Fruit fly (Drosophila melanogaster): Measurements from ENCODE around the gene CG32017.

Gene CG32017

dm6 chr4:1146456-1146855 lies 15.5 kb downstream of the CG32017 start (continued):
- TF ChIP-seq CG9932 (GFP tag; IDR thresholded peaks at IDR 0.05) (no peak), CG14965 (GFP tag; optimal IDR thresholded peaks at IDR 0.05; ENCODE audit: borderline replicate concordance) (no peak), CG17328 (GFP tag; IDR thresholded peaks at IDR 0.05) (no peak), CG1024 (GFP tag; IDR thresholded peaks at IDR 0.05) (peak; percentile 97), Ets65A (GFP tag) (no peak), eyg (GFP tag; optimal IDR thresholded peaks at IDR 0.05) (no peak), Fer3 (tag; optimal IDR thresholded peaks at IDR 0.05) (no peak), twi (tag; optimal IDR thresholded peaks at IDR 0.05) (no peak), CG15269 (tag; optimal IDR thresholded peaks at IDR 0.05) (no peak), sc (optimal IDR thresholded peaks at IDR 0.05) (no peak), sc (GFP tag; optimal IDR thresholded peaks at IDR 0.05) (no peak), Lhr (GFP tag; optimal IDR thresholded peaks at IDR 0.05) (peak; percentile 85), stwl (tag; optimal IDR thresholded peaks at IDR 0.05) (no peak), fd3F (GFP tag; optimal IDR thresholded peaks at IDR 0.05) (no peak), aop (GFP tag; IDR thresholded peaks at IDR 0.05) (no peak), CG11695 (GFP tag; IDR thresholded peaks at IDR 0.05) (0 out of 3 replicates have a peak, but pooled peaks have one; percentile 32), nerfin-1 (tag; optimal IDR thresholded peaks at IDR 0.05) (no peak), trem (tag; optimal IDR thresholded peaks at IDR 0.05) (no peak), abd-A (tag; optimal IDR thresholded peaks at IDR 0.05) (no peak), CG3995 (GFP tag; optimal IDR thresholded peaks at IDR 0.05) (peak; percentile 32), sob (GFP tag; IDR thresholded peaks at IDR 0.05) (no peak), CG31441 (GFP tag; IDR thresholded peaks at IDR 0.05) (peak; percentile 37; the same call in 1 of the 2 replicates), dan (GFP tag; IDR thresholded peaks at IDR 0.05) (no peak), Atf-2 (GFP tag; optimal IDR thresholded peaks at IDR 0.05) (no peak), CG7928 (GFP tag; optimal IDR thresholded peaks at IDR 0.05) (no peak), chn (GFP tag; optimal IDR thresholded peaks at IDR 0.05) (no peak), klu (GFP tag; IDR thresholded peaks at IDR 0.05) (no peak), CG2116 (GFP tag; optimal IDR thresholded peaks at IDR 0.05) (no peak), Dad (GFP tag; optimal IDR thresholded peaks at IDR 0.05) (no peak), Meics (GFP tag; optimal IDR thresholded peaks at IDR 0.05) (peak; percentile 43), CG33557 (GFP tag; optimal IDR thresholded peaks at IDR 0.05) (no peak), CG16815 (GFP tag; optimal IDR thresholded peaks at IDR 0.05) (no peak), fd64A (GFP tag; optimal IDR thresholded peaks at IDR 0.05) (no peak), CG8290 (GFP tag; optimal IDR thresholded peaks at IDR 0.05) (peak; percentile 87), CG8290 (tag; optimal IDR thresholded peaks at IDR 0.05) (peak; percentile 69 to 75), PHDP (tag; optimal IDR thresholded peaks at IDR 0.05) (peak; percentile 41), CG1603 (tag; optimal IDR thresholded peaks at IDR 0.05) (peak; percentile 87), CG4424 (GFP tag; optimal IDR thresholded peaks at IDR 0.05) (no peak), yki (optimal IDR thresholded peaks at IDR 0.05) (no peak), CG4404 (GFP tag; IDR thresholded peaks at IDR 0.05) (no peak), CG10209 (GFP tag; optimal IDR thresholded peaks at IDR 0.05) (no peak), CG11696 (GFP tag; IDR thresholded peaks at IDR 0.05) (no peak), CG4707 (GFP tag; optimal IDR thresholded peaks at IDR 0.05) (peak; percentile 24), tio (GFP tag; optimal IDR thresholded peaks at IDR 0.05) (no peak), jumu (GFP tag; optimal IDR thresholded peaks at IDR 0.05) (no peak), CG1647 (GFP tag; optimal IDR thresholded peaks at IDR 0.05) (no peak), so (GFP tag; IDR thresholded peaks at IDR 0.05) (no peak), HmgD (GFP tag; optimal IDR thresholded peaks at IDR 0.05) (no peak), Dll (GFP tag; IDR thresholded peaks at IDR 0.05; ENCODE audit: partially characterized antibody) (peak; percentile 33; the same call in 1 of the 4 replicates), CG10462 (GFP tag; optimal IDR thresholded peaks at IDR 0.05) (no peak), CG30020 (tag; optimal IDR thresholded peaks at IDR 0.05) (peak; percentile 96), amos (GFP tag; IDR thresholded peaks at IDR 0.05; ENCODE audit: partially characterized antibody) (no peak), Vsx1 (GFP tag; optimal IDR thresholded peaks at IDR 0.05) (peak; percentile 32)
